Fruit fly (Drosophila melanogaster) whole organism: Measurements from ENCODE around the gene Coq3.

Source experiments
- CG8478 ChIP-seq: fragments of >200 bp; optimal IDR thresholded peaks from 2 replicates; lab custom pipeline; 2018; ENCODE audit warnings: inconsistent platforms
- Dll ChIP-seq: fragments of >200 bp; optimal IDR thresholded peaks from 2 replicates; lab custom pipeline; 2017
- EcR ChIP-seq, 2 experiments: fragments of >200 bp; optimal IDR thresholded peaks; 2 replicates each; lab custom pipeline; 2017; ENCODE audit warnings: missing biosample characterization in 2 of 2, missing genetic modification characterization in 2 of 2, missing genetic modification reagents in 2 of 2
- pan ChIP-seq: fragments of >200 bp; optimal IDR thresholded peaks from 2 replicates; lab custom pipeline; 2017
- psq ChIP-seq: fragments of >200 bp; optimal IDR thresholded peaks from 2 replicates; lab custom pipeline; 2017
- usp ChIP-seq: fragments of >200 bp; optimal IDR thresholded peaks from 2 replicates; lab custom pipeline; 2017; ENCODE audit warnings: missing biosample characterization, missing genetic modification characterization, mixed read lengths

The Coq3 gene

dm6 chr2L:21148242-21148641 is 10.2 kb downstream of the Coq3 start, which contains the start of gene del:
Gene del (minus strand): TSS chr2L:21148546.
- TF ChIP-seq usp (GFP tag; lab: Kevin White, UChicago) (no peak), psq (no peak), EcR (GFP tag; optimal IDR thresholded peaks at IDR 0.05; lab: Kevin White, UChicago) (no peak), Dll (lab: Kevin White, UChicago) (no peak)

dm6 chr2L:21142972-21143385 is 15.4 kb downstream of the Coq3 start, which contains the start of gene pths:
Gene pths (plus strand): TSS chr2L:21143229.
- no peak for TF ChIP-seq psq
- TF ChIP-seq CG8478 (lab: Kevin White, UChicago), result no peak
- TF ChIP-seq usp (GFP tag; lab: Kevin White, UChicago), result no peak
- no peak for TF ChIP-seq pan
- no peak for TF ChIP-seq Dll (lab: Kevin White, UChicago)
- no peak for TF ChIP-seq EcR (GFP tag; optimal IDR thresholded peaks at IDR 0.05; lab: Kevin White, UChicago)

- TF ChIP-seq psq (no peak), pan (no peak), usp (GFP tag; lab: Kevin White, UChicago) (no peak), CG8478 (lab: Kevin White, UChicago) (no peak), Dll (lab: Kevin White, UChicago) (no peak), EcR (GFP tag; optimal IDR thresholded peaks at IDR 0.05; lab: Kevin White, UChicago) (no peak)
Observed at dm6 chr2L:21142501-21142849, 15.9 kb downstream of the Coq3 start.

dm6 chr2L:21141714-21142500 is 16.5 kb downstream of the Coq3 start, which contains the start of gene Dap160:
Gene Dap160 (minus strand): TSS chr2L:21142347.
- TF ChIP-seq psq, result no peak
- TF ChIP-seq CG8478 (lab: Kevin White, UChicago), result no peak
- TF ChIP-seq Dll (lab: Kevin White, UChicago), result no peak
- no peak for TF ChIP-seq pan

dm6 chr2L:21135764-21136163 is 22.6 kb downstream of the Coq3 start:
- TF ChIP-seq usp (GFP tag; lab: Kevin White, UChicago), result no peak
- TF ChIP-seq Dll (lab: Kevin White, UChicago), result no peak
- no peak for TF ChIP-seq CG8478 (lab: Kevin White, UChicago)
- no peak for TF ChIP-seq EcR (GFP tag; optimal IDR thresholded peaks at IDR 0.05; lab: Kevin White, UChicago)
- TF ChIP-seq pan, result no peak
- no peak for TF ChIP-seq psq

- TF ChIP-seq EcR (GFP tag; optimal IDR thresholded peaks at IDR 0.05; lab: Kevin White, UChicago), result no peak
- no peak for TF ChIP-seq Dll (lab: Kevin White, UChicago)
- TF ChIP-seq psq, result no peak
- no peak for TF ChIP-seq usp (GFP tag; lab: Kevin White, UChicago)
- no peak for TF ChIP-seq pan
- TF ChIP-seq CG8478 (lab: Kevin White, UChicago), result no peak
Observed at dm6 chr2L:21115687-21116086, 42.7 kb downstream of the Coq3 start.

dm6 chr2L:21113546-21113945 is 44.9 kb downstream of the Coq3 start:
- peak in 1 of 2 experiments; percentile 4 for TF ChIP-seq EcR (GFP tag; optimal IDR thresholded peaks at IDR 0.05; lab: Kevin White, UChicago)
- TF ChIP-seq Dll (lab: Kevin White, UChicago), result no peak
- TF ChIP-seq pan, result no peak

- no peak for TF ChIP-seq Dll (lab: Kevin White, UChicago)
- no peak for TF ChIP-seq pan
- TF ChIP-seq EcR (GFP tag; optimal IDR thresholded peaks at IDR 0.05; lab: Kevin White, UChicago), result no peak
- no peak for TF ChIP-seq psq
- TF ChIP-seq CG8478 (lab: Kevin White, UChicago), result no peak
- no peak for TF ChIP-seq usp (GFP tag; lab: Kevin White, UChicago)
Observed at dm6 chr2L:21111849-21112248, 46.6 kb downstream of the Coq3 start.

dm6 chr2L:21109680-21110079 is 48.7 kb downstream of the Coq3 start:
- TF ChIP-seq CG8478 (lab: Kevin White, UChicago) (no peak), pan (no peak), usp (GFP tag; lab: Kevin White, UChicago) (no peak), Dll (lab: Kevin White, UChicago) (no peak), psq (no peak), EcR (GFP tag; optimal IDR thresholded peaks at IDR 0.05; lab: Kevin White, UChicago) (no peak)

- no peak for TF ChIP-seq usp (GFP tag; lab: Kevin White, UChicago)
- no peak for TF ChIP-seq psq
- no peak for TF ChIP-seq pan
- no peak for TF ChIP-seq EcR (GFP tag; optimal IDR thresholded peaks at IDR 0.05; lab: Kevin White, UChicago)
- no peak for TF ChIP-seq CG8478 (lab: Kevin White, UChicago)
- TF ChIP-seq Dll (lab: Kevin White, UChicago), result no peak
Observed at dm6 chr2L:21108759-21109282, 49.6 kb downstream of the Coq3 start.

dm6 chr2L:21107651-21108489 is 50.5 kb downstream of the Coq3 start:
- TF ChIP-seq EcR (GFP tag; optimal IDR thresholded peaks at IDR 0.05; lab: Kevin White, UChicago) (no peak), pan (no peak), psq (no peak), usp (GFP tag; lab: Kevin White, UChicago) (no peak), CG8478 (lab: Kevin White, UChicago) (no peak), Dll (lab: Kevin White, UChicago) (no peak)
